Worm (Caenorhabditis elegans): ENCODE data around the gene rcs-1.

DNA sequence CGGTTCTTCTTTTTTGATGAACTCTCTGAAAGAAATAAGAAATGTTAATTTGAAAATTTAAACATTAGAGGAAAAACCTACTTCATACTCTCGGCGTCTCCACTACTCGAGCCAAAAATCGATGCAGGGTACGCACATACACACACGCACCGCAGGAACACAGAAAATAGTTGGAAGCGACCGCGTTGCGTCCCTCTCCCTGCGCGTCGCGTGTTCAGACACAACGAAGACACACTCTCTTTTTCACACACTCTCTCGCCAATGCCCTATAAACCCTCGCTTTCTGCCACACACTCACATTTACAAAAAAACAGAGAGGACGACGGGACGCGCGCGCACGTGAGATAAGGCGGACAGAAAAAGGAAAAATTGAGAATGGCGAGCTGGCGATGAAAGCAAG is 17.4 kb downstream of the rcs-1 start, which contains the start of gene R04E5.9:
- no peak for TF ChIP-seq ztf-23 (GFP tag; IDR thresholded peaks at IDR 0.05)
- TF ChIP-seq ref-1 (GFP tag; conservative IDR thresholded peaks at IDR 0.05): no peak
- TF ChIP-seq med-1 (GFP tag; optimal IDR thresholded peaks at IDR 0.05; ENCODE audit: insufficient read depth): no peak
- TF ChIP-seq T22C8.4 (GFP tag; IDR thresholded peaks at IDR 0.05): peak; percentile 69
- no peak for TF ChIP-seq klf-2 (GFP tag; conservative IDR thresholded peaks at IDR 0.05)
